Worm (Caenorhabditis elegans): Measurements from ENCODE around the gene R11G1.7.

Gene R11G1.7

ce11 chrX:3694172-3694571 lies 38.1 kb downstream of the R11G1.7 start (continued):
- peak; percentile 59 for TF ChIP-seq K12H6.12 (tag; optimal IDR thresholded peaks at IDR 0.05)
- TF ChIP-seq tbp1 (GFP tag; optimal IDR thresholded peaks at IDR 0.05): peak; percentile 40
- TF ChIP-seq pbrm-1 (GFP tag; IDR thresholded peaks at IDR 0.05): peak; percentile 45; the same call in 1 of the 2 replicates
- TF ChIP-seq lin-26 (GFP tag; IDR thresholded peaks at IDR 0.05): peak; percentile 61; the same call in 1 of the 2 replicates
- peak; percentile 8 for TF ChIP-seq ztf-26 (tag; optimal IDR thresholded peaks at IDR 0.05)
- TF ChIP-seq B0019.2 (GFP tag; conservative IDR thresholded peaks at IDR 0.05): no peak
- 0 out of 2 replicates have a peak, but pooled peaks have one; percentile 10 for TF ChIP-seq madf-3 (GFP tag; IDR thresholded peaks at IDR 0.05)
- TF ChIP-seq him-1 (tag; optimal IDR thresholded peaks at IDR 0.05): no peak
- peak; percentile 24; the same call in 1 of the 2 replicates for TF ChIP-seq egrh-3 (GFP tag; IDR thresholded peaks at IDR 0.05)
- TF ChIP-seq lir-1 (GFP tag; conservative IDR thresholded peaks at IDR 0.05): peak; percentile 92
- TF ChIP-seq ceh-79 (tag; optimal IDR thresholded peaks at IDR 0.05): no peak
- no peak for TF ChIP-seq dpl-1 (GFP tag; optimal IDR thresholded peaks at IDR 0.05)
- no peak for TF ChIP-seq snpc-1.3 (tag; optimal IDR thresholded peaks at IDR 0.05; ENCODE audit: insufficient read depth)
- TF ChIP-seq ceh-91 (GFP tag; IDR thresholded peaks at IDR 0.05): no peak
- TF ChIP-seq egl-44 (GFP tag; IDR thresholded peaks at IDR 0.05): 0 out of 2 replicates have a peak, but pooled peaks have one; percentile 24
- 0 out of 2 replicates have a peak, but pooled peaks have one; percentile 30 for TF ChIP-seq ekl-4 (GFP tag; IDR thresholded peaks at IDR 0.05)
- TF ChIP-seq Y67H2A.10 (GFP tag; conservative IDR thresholded peaks at IDR 0.05): no peak
- TF ChIP-seq mxl-1 (tag; optimal IDR thresholded peaks at IDR 0.05): no peak
- peak; percentile 67; the same call in 1 of the 2 replicates for TF ChIP-seq zfh-2 (GFP tag; conservative IDR thresholded peaks at IDR 0.05)
- TF ChIP-seq F57C9.4 (tag; optimal IDR thresholded peaks at IDR 0.05): no peak
- peak; percentile 15 for TF ChIP-seq athp-1 (tag; optimal IDR thresholded peaks at IDR 0.05)
- peak; percentile 30; the same call in 1 of the 2 replicates for TF ChIP-seq mcd-1 (GFP tag; IDR thresholded peaks at IDR 0.05)

DNA sequence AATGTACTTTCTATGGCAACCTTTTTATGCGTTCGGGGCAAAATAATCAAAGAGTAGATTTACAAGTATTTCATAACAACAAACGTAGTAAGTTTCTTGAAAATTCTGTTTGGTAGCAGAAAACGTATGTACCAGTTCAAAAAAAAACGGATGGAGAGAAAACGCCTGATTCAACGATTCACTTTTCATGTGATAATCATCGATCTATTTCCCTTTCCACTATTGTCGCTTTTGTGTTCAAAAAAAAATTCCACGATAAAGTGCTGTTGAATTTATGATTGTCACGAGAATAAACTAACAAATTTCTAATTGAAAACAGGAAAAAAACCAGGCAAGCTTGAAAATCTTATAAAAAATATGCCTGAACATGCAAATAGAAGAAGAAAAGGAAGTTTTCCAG lies 39.8 kb downstream of the R11G1.7 start:
- TF ChIP-seq rcor-1 (GFP tag; IDR thresholded peaks at IDR 0.05) (no peak), lin-26 (GFP tag; IDR thresholded peaks at IDR 0.05) (0 out of 2 replicates have a peak, but pooled peaks have one; percentile 19), efl-1 (GFP tag; optimal IDR thresholded peaks at IDR 0.05) (no peak), ztf-3 (GFP tag; optimal IDR thresholded peaks at IDR 0.05) (no peak), cebp-1 (GFP tag; IDR thresholded peaks at IDR 0.05) (no peak), cebp-1 (tag; optimal IDR thresholded peaks at IDR 0.05) (peak; percentile 49)

DNA sequence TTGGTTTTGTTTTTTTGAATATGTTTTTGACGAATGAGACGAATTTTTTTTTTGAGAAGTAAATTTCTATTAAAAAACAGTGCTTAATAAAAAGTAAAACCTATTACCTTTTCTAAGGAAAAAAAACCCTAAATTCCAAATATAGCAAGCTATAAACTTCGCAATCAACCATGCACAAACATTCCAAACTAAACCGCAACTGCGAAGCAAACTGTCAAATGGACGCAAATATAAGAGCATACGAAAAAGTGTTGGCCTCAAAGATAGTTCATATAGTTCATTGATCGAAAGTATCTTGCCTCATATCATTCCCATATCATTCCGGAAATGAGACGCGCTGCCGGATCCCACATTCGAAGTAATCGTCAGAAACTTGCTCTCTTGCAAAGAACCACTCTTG lies 40.5 kb downstream of the R11G1.7 start, which contains the start of gene C01C4.3:
Gene C01C4.3 (plus strand): TSS at position 301 of the 400 bp plus-strand sequence.
- TF ChIP-seq tlf-1 (GFP tag; optimal IDR thresholded peaks at IDR 0.05) (no peak), F55B11.4 (tag; optimal IDR thresholded peaks at IDR 0.05; ENCODE audit: borderline replicate concordance, insufficient read depth) (no peak), attf-6 (GFP tag; IDR thresholded peaks at IDR 0.05) (no peak), hrde-1 (tag; optimal IDR thresholded peaks at IDR 0.05; ENCODE audit: borderline replicate concordance) (no peak), aptf-2 (GFP tag; conservative IDR thresholded peaks at IDR 0.05) (no peak), him-1 (tag; optimal IDR thresholded peaks at IDR 0.05) (no peak), rcor-1 (GFP tag; IDR thresholded peaks at IDR 0.05) (no peak), ceh-100 (GFP tag; IDR thresholded peaks at IDR 0.05) (no peak), ztf-6 (GFP tag; IDR thresholded peaks at IDR 0.05) (no peak), K12H6.12 (tag; optimal IDR thresholded peaks at IDR 0.05) (no peak), aptf-3 (GFP tag; IDR thresholded peaks at IDR 0.05) (no peak), bed-1 (GFP tag; IDR thresholded peaks at IDR 0.05) (no peak), atf-7 (tag; optimal IDR thresholded peaks at IDR 0.05) (no peak)

Measured in whole organism, young adult.